Fruit fly (Drosophila melanogaster): ENCODE data around the gene CG5162.

CG5162 gene

DNA sequence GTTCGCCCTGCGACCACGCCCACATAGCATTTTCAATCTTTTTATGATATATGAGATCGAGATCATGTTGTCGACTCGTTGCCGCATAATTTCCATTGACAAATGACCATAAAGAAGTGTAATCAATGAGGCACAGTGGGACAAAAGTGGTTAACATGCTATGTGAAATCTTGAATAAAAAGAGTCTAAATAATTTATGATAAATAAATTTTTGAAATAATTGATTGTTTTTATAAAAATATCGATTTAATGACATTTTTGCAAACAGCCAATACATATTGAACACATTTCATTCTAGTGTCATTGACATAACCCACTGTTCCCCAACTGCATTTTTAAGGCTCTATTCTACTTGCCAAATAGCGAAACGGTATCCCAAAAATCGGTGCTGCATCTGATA, 27.6 kb upstream of the CG5162 start (continued):
- TF ChIP-seq Ada2b (GFP tag; IDR thresholded peaks at IDR 0.05) (0 out of 2 replicates have a peak, but pooled peaks have one; percentile 14), CG12391 (tag; optimal IDR thresholded peaks at IDR 0.05) (peak; percentile 21), tgo (GFP tag; IDR thresholded peaks at IDR 0.05) (0 out of 3 replicates have a peak, but pooled peaks have one; percentile 29), cwo (GFP tag; optimal IDR thresholded peaks at IDR 0.05) (no peak), sc (optimal IDR thresholded peaks at IDR 0.05) (no peak), sc (GFP tag; optimal IDR thresholded peaks at IDR 0.05) (no peak), grau (tag; optimal IDR thresholded peaks at IDR 0.05) (peak; percentile 15), CG14441 (GFP tag; IDR thresholded peaks at IDR 0.05) (0 out of 2 replicates have a peak, but pooled peaks have one; percentile 13), CG14667 (GFP tag; IDR thresholded peaks at IDR 0.05) (no peak), Chrac-16 (GFP tag; optimal IDR thresholded peaks at IDR 0.05) (peak; percentile 8), bcd (GFP tag; optimal IDR thresholded peaks at IDR 0.05) (peak; percentile 6), fd96Cb (tag; optimal IDR thresholded peaks at IDR 0.05) (peak; percentile 15), lmd (GFP tag; IDR thresholded peaks at IDR 0.05) (0 out of 2 replicates have a peak, but pooled peaks have one; percentile 20), ATbp (GFP tag; optimal IDR thresholded peaks at IDR 0.05) (no peak), CG15269 (tag; optimal IDR thresholded peaks at IDR 0.05) (peak; percentile 14), sima (GFP tag; optimal IDR thresholded peaks at IDR 0.05) (no peak), ftz-f1 (GFP tag; optimal IDR thresholded peaks at IDR 0.05) (no peak), CG17359 (tag; optimal IDR thresholded peaks at IDR 0.05) (peak; percentile 7), Dip3 (GFP tag; optimal IDR thresholded peaks at IDR 0.05) (no peak), CG7839 (tag; optimal IDR thresholded peaks at IDR 0.05) (peak; percentile 22), Drgx (GFP tag; IDR thresholded peaks at IDR 0.05) (peak; percentile 54), CG4328 (GFP tag; optimal IDR thresholded peaks at IDR 0.05) (no peak), lab (GFP tag; optimal IDR thresholded peaks at IDR 0.05) (peak; percentile 48), CG7372 (GFP tag; IDR thresholded peaks at IDR 0.05) (no peak), sens (GFP tag) (peak; percentile 6), Blimp-1 (GFP tag; optimal IDR thresholded peaks at IDR 0.05) (peak; percentile 31), CG18262 (tag; optimal IDR thresholded peaks at IDR 0.05) (peak; percentile 17), CG31441 (GFP tag; IDR thresholded peaks at IDR 0.05) (peak; percentile 35; the same call in 1 of the 2 replicates), Dll (GFP tag; IDR thresholded peaks at IDR 0.05; ENCODE audit: partially characterized antibody) (no peak), CG30403 (GFP tag; optimal IDR thresholded peaks at IDR 0.05) (peak; percentile 15), CG43689 (GFP tag; IDR thresholded peaks at IDR 0.05) (no peak), bigmax (GFP tag; optimal IDR thresholded peaks at IDR 0.05) (no peak), CG17328 (GFP tag; IDR thresholded peaks at IDR 0.05) (peak; percentile 23; the same call in 1 of the 2 replicates), Oli (tag; optimal IDR thresholded peaks at IDR 0.05) (peak; percentile 54), ind (GFP tag; optimal IDR thresholded peaks at IDR 0.05) (peak; percentile 6), inv (GFP tag; IDR thresholded peaks at IDR 0.05; ENCODE audit: partially characterized antibody) (no peak), sisA (GFP tag; IDR thresholded peaks at IDR 0.05) (peak; percentile 31; the same call in 1 of the 2 replicates), br (optimal IDR thresholded peaks at IDR 0.05) (no peak), Xbp1 (GFP tag; optimal IDR thresholded peaks at IDR 0.05) (peak; percentile 10), CG11247 (GFP tag; IDR thresholded peaks at IDR 0.05) (no peak), bbx (GFP tag; IDR thresholded peaks at IDR 0.05; ENCODE audit: partially characterized antibody) (no peak), vfl (GFP tag; optimal IDR thresholded peaks at IDR 0.05) (no peak), run (tag; optimal IDR thresholded peaks at IDR 0.05) (no peak), HLH3B (GFP tag; IDR thresholded peaks at IDR 0.05) (peak; percentile 29; the same call in 1 of the 2 replicates), CG6689 (GFP tag; IDR thresholded peaks at IDR 0.05) (peak; percentile 37; the same call in 1 of the 2 replicates), CG10209 (GFP tag; optimal IDR thresholded peaks at IDR 0.05) (peak; percentile 27), dmrt99B (tag; optimal IDR thresholded peaks at IDR 0.05) (peak; percentile 31), gem (tag; optimal IDR thresholded peaks at IDR 0.05) (peak; percentile 57), prd (optimal IDR thresholded peaks at IDR 0.05) (no peak), prd (GFP tag; IDR thresholded peaks at IDR 0.05) (peak; percentile 39; the same call in 1 of the 3 replicates), PHDP (tag; optimal IDR thresholded peaks at IDR 0.05) (peak; percentile 24)
